Worm (Caenorhabditis elegans) whole organism, L4/young adult: Measurements from ENCODE around the gene B0218.7.

Experiments used
- W03F9.2 ChIP-seq: fragments of 150-350 bp; optimal IDR thresholded peaks from 2 replicates; lab custom pipeline; 2014; ENCODE audit warnings: missing biosample characterization, missing genetic modification characterization
- him-1 ChIP-seq: sonication (generic microtip); optimal IDR thresholded peaks from 2 replicates; lab custom pipeline; 2016; ENCODE audit warnings: missing genotype, missing genetic modification reagents, missing genetic modification characterization, missing compliant biosample characterization

- TF ChIP-seq him-1 (tag; lab: Kevin White, UChicago) (no peak), W03F9.2 (no peak)
Observed at ce11 chrIV:8173610-8174009, 7.8 kb upstream of the B0218.7 start.
